ENCODE assay signal across 3 worm cellular contexts in the genomic region with DNA sequence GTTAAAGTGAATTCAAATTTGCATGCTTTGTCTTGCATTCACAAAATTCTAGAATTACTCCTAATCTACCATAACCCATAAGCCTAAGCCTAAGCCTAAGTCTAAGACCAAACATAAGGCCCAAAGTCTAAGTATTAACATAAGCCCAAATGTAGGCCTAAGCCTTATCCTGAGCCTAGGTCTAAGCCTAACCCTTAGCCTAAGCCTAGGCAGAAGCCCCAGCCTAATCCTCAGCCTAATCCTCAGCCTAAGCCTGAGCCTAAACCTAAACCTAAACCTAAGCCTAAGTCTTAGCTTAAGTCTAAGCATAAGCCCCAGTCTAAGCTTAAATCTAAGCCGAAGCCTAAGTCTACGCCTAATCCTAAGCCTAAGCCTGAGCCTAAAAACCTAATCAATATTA.
TF ChIP-seq lines count a peak whose summit lies in the region.

No protein-coding gene starts in this region.

TF ChIP-seq in whole organism, early embryonic, 17 proteins besides CTCF, POLR2A, EP300 and RAD21:
- TF ChIP-seq hmg-4 (GFP tag; optimal IDR thresholded peaks at IDR 0.05; lab: Kevin White, UChicago) (no peak), ceh-36 (tag; optimal IDR thresholded peaks at IDR 0.05; lab: Kevin White, UChicago) (peak; percentile 86), pes-1 (GFP tag; IDR thresholded peaks at IDR 0.05; lab: Robert Waterston, UW) (no peak), ceh-13 (GFP tag; optimal IDR thresholded peaks at IDR 0.05; lab: Kevin White, UChicago) (no peak)

TF ChIP-seq in whole organism, late embryonic, 69 proteins besides CTCF, POLR2A, EP300 and RAD21:
- TF ChIP-seq hlh-13 (GFP tag; optimal IDR thresholded peaks at IDR 0.05; lab: Kevin White, UChicago) = no peak
- TF ChIP-seq elt-4 (tag; optimal IDR thresholded peaks at IDR 0.05; lab: Kevin White, UChicago) = no peak
- peak; percentile 24 for TF ChIP-seq dve-1 (tag; optimal IDR thresholded peaks at IDR 0.05; lab: Kevin White, UChicago)

TF ChIP-seq in whole organism, young adult, 124 proteins besides CTCF, POLR2A, EP300 and RAD21:
- TF ChIP-seq madf-3 (GFP tag; IDR thresholded peaks at IDR 0.05; lab: Robert Waterston, UW) = 0 out of 2 replicates have a peak, but pooled peaks have one; percentile 52
- no peak for TF ChIP-seq B0336.3 (GFP tag; IDR thresholded peaks at IDR 0.05; lab: Robert Waterston, UW)
- TF ChIP-seq akir-1 (GFP tag; optimal IDR thresholded peaks at IDR 0.05; lab: Kevin White, UChicago) = no peak
